Fruit fly (Drosophila melanogaster): ENCODE data around the gene Gtpx.

Gtpx gene

DNA sequence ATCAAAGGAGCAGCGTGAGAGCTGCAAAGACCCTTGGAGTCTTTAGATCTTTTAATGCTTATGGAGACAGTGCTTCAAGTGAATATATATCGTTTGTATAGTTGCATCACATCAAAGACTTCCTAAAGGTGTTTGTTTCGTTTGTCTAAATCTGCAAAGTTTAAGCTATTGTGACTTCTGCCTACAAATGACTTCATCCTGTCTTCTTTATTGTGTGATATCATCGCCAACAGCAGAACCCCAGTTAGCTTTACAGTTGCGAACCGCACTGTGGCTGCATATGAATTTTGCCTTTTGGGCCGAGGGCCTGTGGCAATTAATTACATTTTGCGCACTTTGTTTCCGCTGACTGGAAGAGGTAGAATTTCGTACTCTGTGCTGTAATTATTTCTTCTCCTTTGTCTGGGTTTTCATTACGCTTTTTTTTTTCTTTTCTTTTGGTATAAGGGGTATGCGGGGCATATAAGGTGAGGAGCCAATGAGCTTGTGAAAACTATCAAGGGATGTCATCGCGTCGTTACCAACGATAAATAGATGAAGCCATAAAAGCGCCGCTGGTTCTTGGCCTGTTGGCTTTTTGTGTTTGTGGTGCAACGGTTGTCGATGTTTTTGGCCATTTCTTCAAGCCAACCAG lies 16.4 kb downstream of the Gtpx start (continued):
- TF ChIP-seq eve (GFP tag; optimal IDR thresholded peaks at IDR 0.05) (no peak), corto (GFP tag; optimal IDR thresholded peaks at IDR 0.05) (no peak), rib (GFP tag; IDR thresholded peaks at IDR 0.05) (no peak), Oaz (GFP tag; IDR thresholded peaks at IDR 0.05) (no peak), az2 (GFP tag; optimal IDR thresholded peaks at IDR 0.05) (no peak), CG17829 (tag; optimal IDR thresholded peaks at IDR 0.05) (no peak), slbo (GFP tag; IDR thresholded peaks at IDR 0.05) (no peak), cg (GFP tag; optimal IDR thresholded peaks at IDR 0.05) (no peak), CG13287 (GFP tag; IDR thresholded peaks at IDR 0.05; ENCODE audit: partially characterized antibody) (no peak), CG4404 (GFP tag; IDR thresholded peaks at IDR 0.05) (no peak), fd102C (GFP tag; optimal IDR thresholded peaks at IDR 0.05) (no peak), CG7928 (GFP tag; optimal IDR thresholded peaks at IDR 0.05) (no peak), sens (GFP tag) (peak; percentile 9), CG17186 (GFP tag; optimal IDR thresholded peaks at IDR 0.05) (no peak), mld (GFP tag; IDR thresholded peaks at IDR 0.05; ENCODE audit: partially characterized antibody) (no peak), nerfin-2 (GFP tag; IDR thresholded peaks at IDR 0.05; ENCODE audit: partially characterized antibody) (no peak), h (optimal IDR thresholded peaks at IDR 0.05) (no peak), ash1 (GFP tag; optimal IDR thresholded peaks at IDR 0.05) (no peak), nom (GFP tag; optimal IDR thresholded peaks at IDR 0.05) (peak; percentile 19), jumu (GFP tag; optimal IDR thresholded peaks at IDR 0.05) (no peak), sisA (GFP tag; IDR thresholded peaks at IDR 0.05) (no peak), CG16813 (GFP tag; IDR thresholded peaks at IDR 0.05; ENCODE audit: partially characterized antibody) (no peak), CG17385 (GFP tag; optimal IDR thresholded peaks at IDR 0.05) (no peak)

DNA sequence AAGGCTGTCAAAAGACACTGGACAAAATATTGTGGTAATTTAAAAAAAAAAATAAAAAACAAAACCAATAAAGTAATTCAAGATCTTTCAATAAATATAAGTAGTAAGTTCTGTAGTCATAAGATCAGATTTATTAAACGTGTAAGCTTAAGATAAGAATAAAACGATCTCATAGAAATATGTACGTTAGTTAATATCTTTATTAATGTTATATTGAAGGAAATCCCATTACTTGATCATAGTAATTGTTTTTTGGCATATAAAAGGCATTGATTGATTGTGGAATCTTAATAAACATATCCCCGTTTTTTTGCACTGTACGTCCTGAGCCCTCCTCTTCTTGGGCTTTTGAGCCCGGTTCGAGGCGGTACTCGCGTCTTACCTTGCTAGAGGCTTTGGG lies 17.2 kb downstream of the Gtpx start:
- no peak for TF ChIP-seq insv (GFP tag; optimal IDR thresholded peaks at IDR 0.05)
- peak; percentile 2 for TF ChIP-seq grau (tag; optimal IDR thresholded peaks at IDR 0.05)
- peak; percentile 4 for TF ChIP-seq Meics (GFP tag; optimal IDR thresholded peaks at IDR 0.05)
- 0 out of 3 replicates have a peak, but pooled peaks have one; percentile 14 for TF ChIP-seq CG17361 (GFP tag; IDR thresholded peaks at IDR 0.05)
- peak; percentile 7 for TF ChIP-seq Blimp-1 (GFP tag; optimal IDR thresholded peaks at IDR 0.05)
- peak; percentile 12 for TF ChIP-seq Sox102F (GFP tag; optimal IDR thresholded peaks at IDR 0.05)
- peak; percentile 19 for TF ChIP-seq Fer1 (GFP tag; optimal IDR thresholded peaks at IDR 0.05)
- TF ChIP-seq Hr51 (GFP tag; optimal IDR thresholded peaks at IDR 0.05): peak in 1 of 2 experiments; percentile 56
- peak; percentile 35 for TF ChIP-seq Oli (tag; optimal IDR thresholded peaks at IDR 0.05)
- peak; percentile 5 for TF ChIP-seq CG2712 (tag; optimal IDR thresholded peaks at IDR 0.05)
- TF ChIP-seq gem (tag; optimal IDR thresholded peaks at IDR 0.05): peak; percentile 53
- peak; percentile 39 for TF ChIP-seq CG15269 (tag; optimal IDR thresholded peaks at IDR 0.05)
- TF ChIP-seq bsh (GFP tag; optimal IDR thresholded peaks at IDR 0.05): peak in 1 of 2 experiments; percentile 10
- peak; percentile 5 for TF ChIP-seq CG10267 (tag; optimal IDR thresholded peaks at IDR 0.05)
- TF ChIP-seq h (optimal IDR thresholded peaks at IDR 0.05): no peak
- peak; percentile 15 for TF ChIP-seq CG18262 (tag; optimal IDR thresholded peaks at IDR 0.05)
- TF ChIP-seq CG17912 (GFP tag; optimal IDR thresholded peaks at IDR 0.05): no peak
- peak; percentile 1 for TF ChIP-seq CG9437 (GFP tag; optimal IDR thresholded peaks at IDR 0.05)
- TF ChIP-seq oc (tag; optimal IDR thresholded peaks at IDR 0.05): no peak
- TF ChIP-seq ERR (GFP tag; optimal IDR thresholded peaks at IDR 0.05): no peak
- TF ChIP-seq dmrt99B (tag; optimal IDR thresholded peaks at IDR 0.05): peak; percentile 5
- TF ChIP-seq lbe (GFP tag; optimal IDR thresholded peaks at IDR 0.05): peak; percentile 51
- no peak for TF ChIP-seq lab (GFP tag; optimal IDR thresholded peaks at IDR 0.05)
- peak; percentile 44 for TF ChIP-seq CG11504 (tag; optimal IDR thresholded peaks at IDR 0.05)
- TF ChIP-seq CoRest (tag; optimal IDR thresholded peaks at IDR 0.05): peak; percentile 17
- peak; percentile 14 for TF ChIP-seq CG7839 (tag; optimal IDR thresholded peaks at IDR 0.05)
- TF ChIP-seq CG2678 (tag; optimal IDR thresholded peaks at IDR 0.05): peak; percentile 35
- TF ChIP-seq sens (GFP tag): peak; percentile 74
